Fruit fly (Drosophila melanogaster): ENCODE results near the gene CG4928.

dm6 chrX:16911962-16912361 lies 1.0 kb upstream of the CG4928 start:
- TF ChIP-seq CG8478 (optimal IDR thresholded peaks at IDR 0.05) (no peak), usp (GFP tag; optimal IDR thresholded peaks at IDR 0.05) (no peak), EcR (GFP tag; optimal IDR thresholded peaks at IDR 0.05) (no peak)

Measured in whole organism.